Worm (Caenorhabditis elegans) whole organism, L3 larva: ENCODE results near the gene F41G3.21.
A peak's percentile ranks its signal among the peaks of the same experiment; 100 is the strongest.

ENCODE experiments used
- R02D3.7 ChIP-seq: fragments of 150-350 bp; optimal IDR thresholded peaks from 2 replicates; lab custom pipeline; 2014; ENCODE audit warnings: missing biosample characterization, missing genetic modification characterization
- ZK546.5 ChIP-seq: sonication (generic microtip); optimal IDR thresholded peaks from 2 replicates; lab custom pipeline; 2017; ENCODE audit warnings: missing biosample characterization, missing genetic modification characterization
- ama-1 ChIP-seq: fragments of 150-350 bp; optimal IDR thresholded peaks from 2 replicates; lab custom pipeline; 2018
- ceh-16 ChIP-seq: sonication (generic microtip); optimal IDR thresholded peaks from 2 replicates; lab custom pipeline; 2017; ENCODE audit warnings: missing biosample characterization, missing genetic modification characterization
- ceh-28 ChIP-seq: fragments of 150-350 bp; optimal IDR thresholded peaks from 2 replicates; lab custom pipeline; 2014; ENCODE audit warnings: missing biosample characterization, missing genetic modification reagents, missing genetic modification characterization
- ceh-9 ChIP-seq: sonication (generic microtip); optimal IDR thresholded peaks from 2 replicates; lab custom pipeline; 2018; ENCODE audit warnings: missing biosample characterization, missing genetic modification characterization
- daf-12 ChIP-seq: fragments of 150-350 bp; optimal IDR thresholded peaks from 2 replicates; lab custom pipeline; 2014; ENCODE audit warnings: missing biosample characterization, missing genetic modification reagents, missing genetic modification characterization
- egl-27 ChIP-seq: sonication (generic microtip); optimal IDR thresholded peaks from 4 replicates; lab custom pipeline; 2017; ENCODE audit warnings: missing biosample characterization, missing genetic modification reagents, missing genetic modification characterization
- egl-5 ChIP-seq: fragments of 150-350 bp; optimal IDR thresholded peaks from 2 replicates; lab custom pipeline; 2017; ENCODE audit warnings: missing biosample characterization, missing genetic modification reagents, missing genetic modification characterization, inconsistent platforms
- elt-2 ChIP-seq: sonication (generic microtip); optimal IDR thresholded peaks from 2 replicates; lab custom pipeline; 2016; ENCODE audit warnings: missing genetic modification reagents, mild to moderate bottlenecking, missing genetic modification characterization, missing compliant biosample characterization
- elt-3 ChIP-seq, 3 experiments: fragments of 150-350 bp in 1 of 3; sonication (generic microtip) in 2 of 3; optimal IDR thresholded peaks; 2 replicates in 2 of 3; 4 replicates in 1 of 3; lab custom pipeline; 2014 to 2017; ENCODE audit warnings: missing biosample characterization in 3 of 3, missing genetic modification characterization in 3 of 3
- eor-1 ChIP-seq, 2 experiments: fragments of 150-350 bp; optimal IDR thresholded peaks; 2 replicates each; lab custom pipeline; 2014 to 2018; ENCODE audit warnings: missing biosample characterization in 2 of 2, missing genetic modification characterization in 2 of 2
- fkh-2 ChIP-seq: fragments of 150-350 bp; optimal IDR thresholded peaks from 2 replicates; lab custom pipeline; 2014; ENCODE audit warnings: missing biosample characterization, missing genetic modification reagents, missing genetic modification characterization
- hmg-11 ChIP-seq: sonication (generic microtip); optimal IDR thresholded peaks from 2 replicates; lab custom pipeline; 2016; ENCODE audit warnings: missing genetic modification characterization, missing compliant biosample characterization
- jun-1 ChIP-seq: fragments of 150-350 bp; optimal IDR thresholded peaks from 2 replicates; lab custom pipeline; 2014; ENCODE audit warnings: missing biosample characterization, missing genetic modification reagents, missing genetic modification characterization
- lin-15B ChIP-seq: fragments of 150-350 bp; optimal IDR thresholded peaks from 2 replicates; lab custom pipeline; 2014; ENCODE audit warnings: missing biosample characterization, missing genetic modification characterization
- lin-39 ChIP-seq: fragments of 150-350 bp; optimal IDR thresholded peaks from 2 replicates; lab custom pipeline; 2018; ENCODE audit warnings: missing biosample characterization, missing genetic modification reagents, missing genetic modification characterization
- lsy-12 ChIP-seq: sonication (generic microtip); optimal IDR thresholded peaks from 2 replicates; lab custom pipeline; 2016; ENCODE audit warnings: mild to moderate bottlenecking, missing genetic modification characterization, missing compliant biosample characterization
- mdl-1 ChIP-seq: fragments of 150-350 bp; optimal IDR thresholded peaks from 2 replicates; lab custom pipeline; 2014; ENCODE audit warnings: missing biosample characterization, missing genetic modification characterization
- nfya-1 ChIP-seq: sonication (generic microtip); optimal IDR thresholded peaks from 2 replicates; lab custom pipeline; 2017; ENCODE audit warnings: missing genetic modification characterization, mild to moderate bottlenecking, missing compliant biosample characterization, antibody characterized with exemption, moderate library complexity; ENCODE audit not compliant: insufficient read depth
- nhr-11 ChIP-seq: fragments of 150-350 bp; optimal IDR thresholded peaks from 2 replicates; lab custom pipeline; 2014; ENCODE audit warnings: missing biosample characterization, missing genetic modification characterization
- nhr-12 ChIP-seq: fragments of 150-350 bp; optimal IDR thresholded peaks from 2 replicates; lab custom pipeline; 2014; ENCODE audit warnings: missing biosample characterization, missing genetic modification characterization
- nhr-23 ChIP-seq: fragments of 150-350 bp; optimal IDR thresholded peaks from 2 replicates; lab custom pipeline; 2014; ENCODE audit warnings: missing biosample characterization, missing genetic modification reagents, missing genetic modification characterization
- nhr-237 ChIP-seq: fragments of 150-350 bp; optimal IDR thresholded peaks from 2 replicates; lab custom pipeline; 2014; ENCODE audit warnings: missing biosample characterization, missing genetic modification characterization
- nhr-25 ChIP-seq: sonication (generic microtip); optimal IDR thresholded peaks from 2 replicates; lab custom pipeline; 2017; ENCODE audit warnings: missing biosample characterization, missing genetic modification characterization
- nhr-43 ChIP-seq: sonication (generic microtip); optimal IDR thresholded peaks from 2 replicates; lab custom pipeline; 2016; ENCODE audit warnings: mild to moderate bottlenecking, missing genetic modification characterization, missing compliant biosample characterization; ENCODE audit not compliant: poor library complexity, severe bottlenecking
- nhr-67 ChIP-seq: fragments of 150-350 bp; optimal IDR thresholded peaks from 2 replicates; lab custom pipeline; 2014; ENCODE audit warnings: missing biosample characterization, missing genetic modification characterization
- nhr-76 ChIP-seq: fragments of 150-350 bp; sonication (generic microtip); optimal IDR thresholded peaks from 5 replicates; lab custom pipeline; 2014; ENCODE audit warnings: missing biosample characterization, missing genetic modification characterization
- nhr-77 ChIP-seq: fragments of 150-350 bp; optimal IDR thresholded peaks from 2 replicates; lab custom pipeline; 2014; ENCODE audit warnings: missing biosample characterization, missing genetic modification characterization
- pha-4 ChIP-seq: fragments of 150-350 bp; optimal IDR thresholded peaks from 2 replicates; lab custom pipeline; 2014; ENCODE audit warnings: missing biosample characterization, missing genetic modification reagents, missing genetic modification characterization
- pqm-1 ChIP-seq: fragments of 150-350 bp; optimal IDR thresholded peaks from 2 replicates; lab custom pipeline; 2017; ENCODE audit warnings: missing biosample characterization, missing genetic modification characterization, inconsistent platforms
- unc-62 ChIP-seq: fragments of 150-350 bp; sonication (generic microtip); optimal IDR thresholded peaks from 4 replicates; lab custom pipeline; 2014; ENCODE audit warnings: missing biosample characterization, missing genetic modification reagents, missing genetic modification characterization
- zag-1 ChIP-seq: fragments of 150-350 bp; optimal IDR thresholded peaks from 2 replicates; lab custom pipeline; 2014; ENCODE audit warnings: missing biosample characterization, missing genetic modification characterization

The F41G3.21 gene

DNA sequence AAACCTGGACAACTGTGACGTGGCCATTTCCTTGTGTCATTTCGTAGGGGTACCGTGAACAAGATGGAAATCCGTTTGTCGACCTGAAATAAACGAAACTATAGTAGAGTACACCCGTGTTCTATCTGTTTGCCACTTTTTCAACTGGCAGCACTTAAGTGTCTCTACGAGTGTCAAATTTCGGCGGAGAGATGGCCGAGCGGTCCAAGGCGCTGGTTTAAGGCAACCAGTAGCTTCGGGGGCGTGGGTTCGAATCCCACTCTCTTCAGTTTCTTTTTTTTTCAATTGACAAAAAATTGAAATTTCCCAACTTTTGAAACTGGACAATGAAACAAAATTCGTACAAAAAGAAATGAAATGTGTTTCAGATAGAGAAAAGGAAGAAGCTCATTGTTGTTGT is 31.2 kb downstream of the F41G3.21 start:
- TF ChIP-seq lsy-12, result peak; percentile 36
- TF ChIP-seq pha-4 (tag; lab: Kevin White, UChicago), result peak; percentile 44
- peak; percentile 38 for TF ChIP-seq hmg-11 (tag; lab: Kevin White, UChicago)
- no peak for TF ChIP-seq eor-1 (tag; optimal IDR thresholded peaks at IDR 0.05; lab: Kevin White, UChicago)
- peak; percentile 14 for TF ChIP-seq lin-39 (tag; lab: Kevin White, UChicago)
- no peak for TF ChIP-seq ceh-9 (tag; lab: Kevin White, UChicago)
- no peak for TF ChIP-seq nhr-23
- TF ChIP-seq nfya-1 (tag; lab: Kevin White, UChicago), result peak; percentile 48

ce11 chrII:6718221-6718620 is 34.5 kb downstream of the F41G3.21 start, which contains the start of gene tsp-10:
Gene tsp-10 (plus strand): TSS chrII:6718586.
- TF ChIP-seq elt-2 (tag; lab: Kevin White, UChicago) (peak; percentile 60), lin-15B (no peak)

ce11 chrII:6716638-6717037 is 36.1 kb downstream of the F41G3.21 start, which contains the start of the genes T14B4.5 and T14B4.20:
Gene T14B4.5 (plus strand): TSS chrII:6716863.
Gene T14B4.20 (plus strand): TSS chrII:6716901.
- peak; percentile 64 for TF ChIP-seq nhr-23
- TF ChIP-seq ceh-16 (tag; lab: Kevin White, UChicago), result no peak
- no peak for TF ChIP-seq nhr-43 (tag; lab: Kevin White, UChicago)
- peak; percentile 38 for TF ChIP-seq nhr-25
- peak in 1 of 2 experiments; percentile 11 for TF ChIP-seq eor-1 (tag; optimal IDR thresholded peaks at IDR 0.05; lab: Kevin White, UChicago)
- no peak for TF ChIP-seq lsy-12

DNA sequence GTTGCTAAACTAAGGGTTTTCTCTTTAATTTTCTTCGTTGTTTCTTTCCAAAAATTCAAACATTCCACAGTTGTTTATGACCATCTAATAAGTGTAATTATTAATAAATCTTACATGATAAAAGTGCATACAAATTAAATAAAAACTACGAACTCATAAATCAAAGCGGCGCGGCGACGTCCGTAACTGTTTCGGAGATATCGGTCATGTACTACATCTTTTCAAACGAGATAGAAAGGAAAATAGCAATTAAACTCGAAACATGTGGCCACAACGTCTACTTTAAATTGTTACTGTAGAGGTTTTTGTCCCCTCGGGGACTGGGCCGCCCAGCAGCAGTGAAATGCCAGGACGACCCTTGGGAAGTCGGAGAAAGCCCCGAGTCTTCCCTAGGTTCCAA is 36.9 kb downstream of the F41G3.21 start:
- TF ChIP-seq nhr-23 (peak; percentile 46), nhr-12 (tag; lab: Kevin White, UChicago) (no peak), ama-1 (lab: Kevin White, UChicago) (peak; percentile 28), ZK546.5 (tag; lab: Kevin White, UChicago) (no peak), nhr-67 (tag; lab: Kevin White, UChicago) (no peak), nhr-43 (tag; lab: Kevin White, UChicago) (peak; percentile 35)

ce11 chrII:6713832-6714342 is 38.9 kb downstream of the F41G3.21 start, which contains the start of gene dpy-2:
Gene dpy-2 (plus strand): TSS chrII:6714292.
- TF ChIP-seq nhr-23 (peak; percentile 85), zag-1 (no peak), unc-62 (GFP tag; lab: Kevin White, UChicago) (no peak), elt-3 (tag; optimal IDR thresholded peaks at IDR 0.05; lab: Kevin White, UChicago) (peak in 2 of 3 experiments; percentile 10 to 76)
- TF ChIP-seq, all 47 proteins: peak for 2

ce11 chrII:6713003-6713402 is 39.7 kb downstream of the F41G3.21 start:
- TF ChIP-seq nhr-23 (no peak), nhr-11 (no peak), nhr-76 (tag; lab: Kevin White, UChicago) (no peak), R02D3.7 (no peak), nhr-77 (tag; lab: Kevin White, UChicago) (no peak), daf-12 (tag; lab: Kevin White, UChicago) (no peak), nhr-237 (tag; lab: Kevin White, UChicago) (no peak), jun-1 (tag; lab: Kevin White, UChicago) (no peak), nfya-1 (tag; lab: Kevin White, UChicago) (no peak), elt-3 (tag; optimal IDR thresholded peaks at IDR 0.05; lab: Kevin White, UChicago) (no peak), nhr-43 (tag; lab: Kevin White, UChicago) (no peak), mdl-1 (tag; lab: Kevin White, UChicago) (no peak), ceh-28 (no peak), egl-5 (tag; lab: Kevin White, UChicago) (no peak), fkh-2 (tag; lab: Kevin White, UChicago) (no peak), unc-62 (GFP tag; lab: Kevin White, UChicago) (no peak), pqm-1 (tag; lab: Kevin White, UChicago) (no peak), egl-27 (no peak), ceh-16 (tag; lab: Kevin White, UChicago) (no peak)
